Fruit fly (Drosophila melanogaster) whole organism, embryonic: ENCODE measurements around the gene dmrt93B.

ENCODE experiments used
- ATbp ChIP-seq: fragments of 200-800 bp; sonication (Bioruptor generic); optimal IDR thresholded peaks from 2 replicates; lab custom pipeline; 2017; ENCODE audit warnings: missing biosample characterization, mild to moderate bottlenecking, missing genetic modification characterization, missing genetic modification reagents
- Antp ChIP-seq: fragments of 200-800 bp; sonication (Bioruptor generic); optimal IDR thresholded peaks from 3 replicates; lab custom pipeline; 2016; ENCODE audit warnings: missing biosample characterization, missing genetic modification characterization
- CG1024 ChIP-seq: fragments of 200-800 bp; sonication (Bioruptor generic); IDR thresholded peaks from 2 replicates; pipeline ENCODE4 v1.3.6; 2022; ENCODE audit warnings: missing biosample characterization, missing genetic modification characterization
- CG10959 ChIP-seq: fragments of 200-800 bp; sonication (Bioruptor generic); IDR thresholded peaks from 2 replicates; pipeline ENCODE4 v1.3.6; 2022; ENCODE audit warnings: missing biosample characterization, missing genetic modification characterization
- CG11085 ChIP-seq: fragments of 200-800 bp; sonication (Bioruptor generic); IDR thresholded peaks from 2 replicates; pipeline ENCODE4 v1.3.6; 2022; ENCODE audit warnings: missing biosample characterization, missing genetic modification characterization
- CG11093 ChIP-seq: fragments of 200-800 bp; sonication (Bioruptor generic); IDR thresholded peaks from 3 replicates; pipeline ENCODE4 v1.3.6; 2022; ENCODE audit warnings: missing biosample characterization, missing genetic modification characterization
- CG12236 ChIP-seq: fragments of 200-800 bp; sonication (Bioruptor generic); optimal IDR thresholded peaks from 2 replicates; lab custom pipeline; 2016; ENCODE audit warnings: missing biosample characterization, missing genetic modification characterization
- CG13424 ChIP-seq: fragments of 200-800 bp; sonication (Bioruptor generic); optimal IDR thresholded peaks from 2 replicates; lab custom pipeline; 2019; ENCODE audit warnings: missing biosample characterization, mild to moderate bottlenecking, missing genetic modification characterization, moderate library complexity
- CG13624 ChIP-seq: fragments of 200-800 bp; sonication (Bioruptor generic); optimal IDR thresholded peaks from 2 replicates; lab custom pipeline; 2016; ENCODE audit warnings: missing biosample characterization, missing genetic modification characterization
- CG14860 ChIP-seq: fragments of 200-800 bp; sonication (Bioruptor generic); IDR thresholded peaks from 3 replicates; pipeline ENCODE4 v1.3.6; 2022; ENCODE audit warnings: missing biosample characterization, missing genetic modification characterization; ENCODE audit not compliant: partially characterized antibody
- CG15601 ChIP-seq: fragments of 200-800 bp; sonication (Bioruptor generic); optimal IDR thresholded peaks from 3 replicates; lab custom pipeline; 2019; ENCODE audit warnings: missing biosample characterization, mild to moderate bottlenecking, missing genetic modification characterization, moderate library complexity
- CG17328 ChIP-seq: fragments of 200-800 bp; sonication (Bioruptor generic); IDR thresholded peaks from 2 replicates; pipeline ENCODE4 v1.3.6; 2022; ENCODE audit warnings: missing biosample characterization, missing genetic modification characterization
- CG17361 ChIP-seq: fragments of 200-800 bp; sonication (Bioruptor generic); IDR thresholded peaks from 3 replicates; pipeline ENCODE4 v1.3.6; 2022; ENCODE audit warnings: missing biosample characterization, missing genetic modification characterization
- CG17612 ChIP-seq: fragments of 200-800 bp; sonication (Bioruptor generic); IDR thresholded peaks from 2 replicates; pipeline ENCODE4 v1.3.6; 2022; ENCODE audit warnings: missing biosample characterization, missing genetic modification characterization
- CG2889 ChIP-seq: fragments of 200-800 bp; sonication (Bioruptor generic); IDR thresholded peaks from 3 replicates; pipeline ENCODE4 v1.3.6; 2022; ENCODE audit warnings: missing biosample characterization, missing genetic modification characterization
- CG31365 ChIP-seq: fragments of 200-800 bp; sonication (Bioruptor generic); optimal IDR thresholded peaks from 2 replicates; lab custom pipeline; 2018; ENCODE audit warnings: missing biosample characterization, mild to moderate bottlenecking, missing genetic modification characterization
- CG32767 ChIP-seq: fragments of 200-800 bp; sonication (Bioruptor generic); IDR thresholded peaks from 2 replicates; pipeline ENCODE4 v1.3.6; 2022; ENCODE audit warnings: missing biosample characterization, missing genetic modification characterization
- CG3726 ChIP-seq: fragments of 200-800 bp; sonication (Bioruptor generic); IDR thresholded peaks from 3 replicates; pipeline ENCODE4, ENCODE4 v1.3.6; 2022; ENCODE audit warnings: missing biosample characterization, missing genetic modification characterization
- CG6175 ChIP-seq: fragments of 200-800 bp; sonication (Bioruptor generic); IDR thresholded peaks from 3 replicates; pipeline ENCODE4 v1.3.6; 2022; ENCODE audit warnings: missing biosample characterization, missing genetic modification characterization
- CG9437 ChIP-seq: fragments of 200-800 bp; sonication (Bioruptor generic); optimal IDR thresholded peaks from 2 replicates; lab custom pipeline; 2018; ENCODE audit warnings: missing biosample characterization, mild to moderate bottlenecking, missing genetic modification characterization
- CG9797 ChIP-seq: fragments of 200-800 bp; sonication (Bioruptor generic); optimal IDR thresholded peaks from 3 replicates; lab custom pipeline; 2018; ENCODE audit warnings: missing biosample characterization, mild to moderate bottlenecking, missing genetic modification characterization
- CG9876 ChIP-seq: fragments of 200-800 bp; sonication (Bioruptor generic); optimal IDR thresholded peaks from 2 replicates; lab custom pipeline; 2016; ENCODE audit warnings: missing biosample characterization, missing genetic modification characterization
- CoRest ChIP-seq: fragments of 200-800 bp; sonication (Bioruptor generic); optimal IDR thresholded peaks from 3 replicates; lab custom pipeline; 2018; ENCODE audit warnings: missing biosample characterization, mild to moderate bottlenecking, missing genetic modification characterization, moderate library complexity
- D19B ChIP-seq: fragments of 200-800 bp; sonication (Bioruptor generic); optimal IDR thresholded peaks from 2 replicates; lab custom pipeline; 2017; ENCODE audit warnings: missing biosample characterization, mild to moderate bottlenecking, missing genetic modification characterization
- Dref ChIP-seq: fragments of 200-800 bp; sonication (Bioruptor generic); IDR thresholded peaks from 2 replicates; pipeline ENCODE4 v1.3.6; 2022; ENCODE audit warnings: missing biosample characterization, missing genetic modification characterization
- Ets97D ChIP-seq: fragments of 200-800 bp; sonication (Bioruptor generic); optimal IDR thresholded peaks from 3 replicates; lab custom pipeline; 2016; ENCODE audit warnings: missing biosample characterization, missing genetic modification characterization
- Fer3 ChIP-seq: fragments of 200-800 bp; sonication (Bioruptor generic); optimal IDR thresholded peaks from 2 replicates; lab custom pipeline; 2018; ENCODE audit warnings: missing biosample characterization, mild to moderate bottlenecking, missing genetic modification characterization, moderate library complexity
- Gsc ChIP-seq: fragments of 200-800 bp; sonication (Bioruptor generic); IDR thresholded peaks from 2 replicates; pipeline ENCODE4 v1.3.6; 2022; ENCODE audit warnings: missing biosample characterization, missing genetic modification characterization
- Jarid2 ChIP-seq: fragments of 200-800 bp; sonication (Bioruptor generic); optimal IDR thresholded peaks from 3 replicates; lab custom pipeline; 2017; ENCODE audit warnings: mild to moderate bottlenecking, missing biosample characterization, missing genetic modification reagents, missing genetic modification characterization
- Lhr ChIP-seq: fragments of 200-800 bp; sonication (Bioruptor generic); optimal IDR thresholded peaks from 3 replicates; lab custom pipeline; 2017; ENCODE audit warnings: mild to moderate bottlenecking, missing biosample characterization, missing genetic modification reagents, missing genetic modification characterization
- Lim3 ChIP-seq: fragments of 200-800 bp; sonication (Bioruptor generic); IDR thresholded peaks from 2 replicates; pipeline ENCODE4 v1.3.6; 2022; ENCODE audit warnings: missing biosample characterization, missing genetic modification characterization
- Oli ChIP-seq: fragments of 200-800 bp; sonication (Bioruptor generic); optimal IDR thresholded peaks from 2 replicates; lab custom pipeline; 2018; ENCODE audit warnings: missing biosample characterization, mild to moderate bottlenecking, missing genetic modification characterization, moderate library complexity
- Rx ChIP-seq: fragments of 200-800 bp; sonication (Bioruptor generic); IDR thresholded peaks from 2 replicates; pipeline ENCODE4 v1.3.6; 2022; ENCODE audit warnings: missing biosample characterization, missing genetic modification characterization
- Taf1 ChIP-seq: fragments of 200-800 bp; sonication (Bioruptor generic); IDR thresholded peaks from 2 replicates; pipeline ENCODE4 v1.3.6; 2022; ENCODE audit warnings: missing biosample characterization, missing genetic modification characterization
- chinmo ChIP-seq: fragments of 200-800 bp; sonication (Bioruptor generic); IDR thresholded peaks from 4 replicates; pipeline ENCODE4 v1.3.6; 2022; ENCODE audit warnings: missing biosample characterization, missing genetic modification characterization; ENCODE audit not compliant: partially characterized antibody
- dati ChIP-seq: fragments of 200-800 bp; sonication (Bioruptor generic); IDR thresholded peaks from 2 replicates; pipeline ENCODE4 v1.3.6; 2022; ENCODE audit warnings: missing biosample characterization, missing genetic modification characterization
- grn ChIP-seq: fragments of 200-800 bp; sonication (Bioruptor generic); optimal IDR thresholded peaks from 3 replicates; lab custom pipeline; 2017; ENCODE audit warnings: missing biosample characterization, missing genetic modification characterization
- nerfin-1 ChIP-seq: fragments of 200-800 bp; sonication (Bioruptor generic); optimal IDR thresholded peaks from 3 replicates; lab custom pipeline; 2019; ENCODE audit warnings: missing biosample characterization, mild to moderate bottlenecking, missing genetic modification characterization, moderate library complexity
- nom ChIP-seq: fragments of 200-800 bp; sonication (Bioruptor generic); optimal IDR thresholded peaks from 2 replicates; lab custom pipeline; 2017; ENCODE audit warnings: missing biosample characterization, missing genetic modification characterization, mild to moderate bottlenecking, moderate library complexity, missing genetic modification reagents
- otp ChIP-seq: fragments of 200-800 bp; sonication (Bioruptor generic); IDR thresholded peaks from 3 replicates; pipeline ENCODE4, ENCODE4 v1.3.6; 2022; ENCODE audit warnings: missing biosample characterization, missing genetic modification characterization
- pfk ChIP-seq: fragments of 200-800 bp; sonication (Bioruptor generic); optimal IDR thresholded peaks from 2 replicates; lab custom pipeline; 2018; ENCODE audit warnings: missing biosample characterization, mild to moderate bottlenecking, missing genetic modification characterization, moderate library complexity
- pzg ChIP-seq: fragments of 200-800 bp; sonication (Bioruptor generic); optimal IDR thresholded peaks from 3 replicates; lab custom pipeline; 2018; ENCODE audit warnings: missing biosample characterization, mild to moderate bottlenecking, missing genetic modification characterization, moderate library complexity
- sc ChIP-seq, 3 experiments: fragments of >200 bp in 2 of 3; fragments of 200-800 bp in 1 of 3; sonication (Bioruptor generic) in 1 of 3; optimal IDR thresholded peaks; 2 replicates in 2 of 3; 3 replicates in 1 of 3; lab custom pipeline; 2017; ENCODE audit warnings: mild to moderate bottlenecking in 1 of 3, missing biosample characterization in 1 of 3, missing genetic modification characterization in 1 of 3, missing genetic modification reagents in 1 of 3
- stc ChIP-seq: fragments of 200-800 bp; sonication (Bioruptor generic); IDR thresholded peaks from 2 replicates; pipeline ENCODE4 v1.3.6; 2022; ENCODE audit warnings: missing biosample characterization, missing genetic modification characterization
- stwl ChIP-seq: fragments of 200-800 bp; sonication (Bioruptor generic); optimal IDR thresholded peaks from 3 replicates; lab custom pipeline; 2018; ENCODE audit warnings: missing biosample characterization, mild to moderate bottlenecking, missing genetic modification characterization, moderate library complexity
- tgo ChIP-seq: fragments of 200-800 bp; sonication (Bioruptor generic); IDR thresholded peaks from 3 replicates; pipeline ENCODE4 v1.3.6; 2022; ENCODE audit warnings: missing biosample characterization, missing genetic modification characterization
- tna ChIP-seq: fragments of 200-800 bp; sonication (Bioruptor generic); IDR thresholded peaks from 2 replicates; pipeline ENCODE4 v1.3.6; 2022; ENCODE audit warnings: missing biosample characterization, missing genetic modification characterization; ENCODE audit not compliant: partially characterized antibody
- twi ChIP-seq: fragments of 200-800 bp; optimal IDR thresholded peaks from 2 replicates; lab custom pipeline; 2019; ENCODE audit warnings: missing biosample characterization, mild to moderate bottlenecking, missing genetic modification characterization, moderate library complexity
- zen ChIP-seq: fragments of 200-800 bp; sonication (Bioruptor generic); optimal IDR thresholded peaks from 3 replicates; lab custom pipeline; 2018; ENCODE audit warnings: missing biosample characterization, mild to moderate bottlenecking, missing genetic modification characterization, moderate library complexity

The dmrt93B gene

dm6 chr3R:21111964-21112740 lies 38.3 kb downstream of the dmrt93B start (continued):
- TF ChIP-seq pzg (GFP tag; lab: Kevin White, UChicago) (no peak), Dref (GFP tag; lab: Robert Waterston, UW) (no peak), CG17361 (GFP tag; lab: Robert Waterston, UW) (no peak), CoRest (tag; lab: Kevin White, UChicago) (peak; percentile 27), CG31365 (tag; lab: Kevin White, UChicago) (peak; percentile 79), Antp (GFP tag; lab: Kevin White, UChicago) (peak; percentile 24), CG2889 (GFP tag; lab: Robert Waterston, UW) (no peak; the same call in 2 of the 3 replicates), D19B (GFP tag; lab: Kevin White, UChicago) (no peak), CG32767 (GFP tag; lab: Robert Waterston, UW) (no peak), grn (no peak), nerfin-1 (tag; lab: Kevin White, UChicago) (peak; percentile 64), zen (tag; lab: Kevin White, UChicago) (no peak), CG12236 (GFP tag; lab: Kevin White, UChicago) (no peak), CG1024 (GFP tag; lab: Robert Waterston, UW) (no peak), dati (GFP tag; lab: Robert Waterston, UW) (no peak), chinmo (0 out of 4 replicates have a peak, but pooled peaks have one; percentile 12), Taf1 (no peak), pfk (GFP tag; lab: Kevin White, UChicago) (no peak), twi (tag; lab: Kevin White, UChicago) (no peak), sc (optimal IDR thresholded peaks at IDR 0.05; lab: Kevin White, UChicago) (no peak), sc (GFP tag; optimal IDR thresholded peaks at IDR 0.05; lab: Kevin White, UChicago) (peak; percentile 21), Jarid2 (no peak), Gsc (GFP tag; lab: Robert Waterston, UW) (no peak), CG14860 (GFP tag; lab: Robert Waterston, UW) (no peak), ATbp (peak; percentile 29), CG11093 (GFP tag; lab: Robert Waterston, UW) (no peak), Lim3 (GFP tag; lab: Robert Waterston, UW) (no peak), tna (GFP tag; lab: Robert Waterston, UW) (no peak), CG13624 (GFP tag; lab: Kevin White, UChicago) (peak; percentile 45), CG13424 (tag; lab: Kevin White, UChicago) (peak; percentile 45), CG9437 (GFP tag; lab: Kevin White, UChicago) (no peak), CG11085 (GFP tag; lab: Robert Waterston, UW) (no peak), Oli (tag; lab: Kevin White, UChicago) (peak; percentile 67), Rx (GFP tag; lab: Robert Waterston, UW) (no peak), stc (GFP tag; lab: Robert Waterston, UW) (no peak), CG3726 (GFP tag; lab: Robert Waterston, UW) (no peak), otp (GFP tag; lab: Robert Waterston, UW) (no peak), CG17612 (no peak), stwl (tag; lab: Kevin White, UChicago) (no peak), Lhr (no peak), tgo (GFP tag; lab: Robert Waterston, UW) (peak; percentile 24; the same call in 1 of the 3 replicates), CG10959 (GFP tag; lab: Robert Waterston, UW) (no peak), Ets97D (no peak), nom (no peak), CG6175 (no peak), CG17328 (GFP tag; lab: Robert Waterston, UW) (no peak), Fer3 (tag; lab: Kevin White, UChicago) (peak; percentile 14), CG9876 (GFP tag; lab: Kevin White, UChicago) (no peak), CG15601 (no peak), CG9797 (no peak)
